Worm (Caenorhabditis elegans) whole organism, L1 larva: Measurements from ENCODE around the gene C07G1.6.

Source experiments
- C04F5.9 ChIP-seq: sonication (generic microtip); optimal IDR thresholded peaks from 2 replicates; lab custom pipeline; 2016; ENCODE audit warnings: missing genetic modification characterization, missing compliant biosample characterization
- C16A3.4 ChIP-seq: fragments of 150-350 bp; optimal IDR thresholded peaks from 2 replicates; lab custom pipeline; 2014; ENCODE audit warnings: missing biosample characterization, missing genetic modification characterization
- Y116A8C.19 ChIP-seq: sonication (generic microtip); optimal IDR thresholded peaks from 2 replicates; lab custom pipeline; 2016; ENCODE audit warnings: missing compliant biosample characterization, missing genetic modification characterization, borderline replicate concordance
- blmp-1 ChIP-seq: fragments of 150-350 bp; optimal IDR thresholded peaks from 2 replicates; lab custom pipeline; 2014; ENCODE audit warnings: missing biosample characterization, missing genetic modification characterization
- ceh-8 ChIP-seq: fragments of 200-800 bp; sonication (Bioruptor generic); optimal IDR thresholded peaks from 2 replicates; lab custom pipeline; 2018; ENCODE audit warnings: mild to moderate bottlenecking, missing genetic modification characterization, moderate library complexity, missing compliant biosample characterization
- ces-1 ChIP-seq: fragments of 150-350 bp; optimal IDR thresholded peaks from 2 replicates; lab custom pipeline; 2014; ENCODE audit warnings: missing biosample characterization, missing genetic modification reagents, missing genetic modification characterization
- efl-1 ChIP-seq, 4 experiments: fragments of 150-350 bp; optimal IDR thresholded peaks in 3 of 4; peaks in 1 of 4; 1 replicate in 1 of 4; 2 replicates in 3 of 4; lab custom pipeline; 2014; ENCODE audit warnings: missing biosample characterization in 2 of 4, missing genetic modification characterization in 2 of 4, missing genetic modification reagents in 2 of 4
- elt-2 ChIP-seq: sonication (generic microtip); optimal IDR thresholded peaks from 2 replicates; lab custom pipeline; 2016; ENCODE audit warnings: missing genetic modification characterization, mild to moderate bottlenecking, inconsistent platforms, missing compliant biosample characterization, missing genetic modification reagents
- fkh-4 ChIP-seq: sonication (generic microtip); optimal IDR thresholded peaks from 2 replicates; lab custom pipeline; 2016; ENCODE audit warnings: missing compliant biosample characterization, missing genetic modification characterization, borderline replicate concordance
- fkh-8 ChIP-seq: sonication (generic microtip); optimal IDR thresholded peaks from 2 replicates; lab custom pipeline; 2016; ENCODE audit warnings: mild to moderate bottlenecking, missing genetic modification characterization, missing compliant biosample characterization
- hlh-17 ChIP-seq: fragments of 200-800 bp; sonication (Bioruptor generic); optimal IDR thresholded peaks from 2 replicates; lab custom pipeline; 2018; ENCODE audit warnings: missing genetic modification characterization, mild to moderate bottlenecking, missing compliant biosample characterization, moderate library complexity, borderline replicate concordance
- hpl-2 ChIP-seq: fragments of 150-350 bp; optimal IDR thresholded peaks from 2 replicates; lab custom pipeline; 2014; ENCODE audit warnings: missing biosample characterization, missing genetic modification reagents, missing genetic modification characterization
- irx-1 ChIP-seq: sonication (generic microtip); optimal IDR thresholded peaks from 2 replicates; lab custom pipeline; 2016; ENCODE audit warnings: missing genetic modification characterization, missing compliant biosample characterization
- lin-15B ChIP-seq: fragments of 150-350 bp; sonication (generic microtip); optimal IDR thresholded peaks from 3 replicates; lab custom pipeline; 2014; ENCODE audit warnings: missing biosample characterization, missing genetic modification characterization
- lir-3 ChIP-seq: sonication (generic microtip); optimal IDR thresholded peaks from 2 replicates; lab custom pipeline; 2016; ENCODE audit warnings: mild to moderate bottlenecking, missing genetic modification characterization, moderate library complexity, missing compliant biosample characterization; ENCODE audit not compliant: poor library complexity
- lsy-2 ChIP-seq, 2 experiments: fragments of 150-350 bp; optimal IDR thresholded peaks; 2 replicates each; lab custom pipeline; 2014; ENCODE audit warnings: missing biosample characterization in 2 of 2, missing genetic modification characterization in 2 of 2
- mdl-1 ChIP-seq, 2 experiments: fragments of 150-350 bp; optimal IDR thresholded peaks; 2 replicates each; lab custom pipeline; 2014 to 2017; ENCODE audit warnings: missing biosample characterization in 2 of 2, missing genetic modification characterization in 2 of 2, inconsistent platforms in 1 of 2
- nhr-20 ChIP-seq: sonication (generic microtip); optimal IDR thresholded peaks from 2 replicates; lab custom pipeline; 2016; ENCODE audit warnings: mild to moderate bottlenecking, missing genetic modification characterization, missing compliant biosample characterization
- nhr-237 ChIP-seq: fragments of 150-350 bp; optimal IDR thresholded peaks from 2 replicates; lab custom pipeline; 2014; ENCODE audit warnings: missing biosample characterization, missing genetic modification characterization
- nhr-47 ChIP-seq: sonication (generic microtip); optimal IDR thresholded peaks from 2 replicates; lab custom pipeline; 2016; ENCODE audit warnings: mild to moderate bottlenecking, missing genetic modification characterization, moderate library complexity, missing compliant biosample characterization
- nhr-71 ChIP-seq: sonication (generic microtip); optimal IDR thresholded peaks from 2 replicates; lab custom pipeline; 2016; ENCODE audit warnings: mild to moderate bottlenecking, missing genetic modification characterization, moderate library complexity, missing compliant biosample characterization
- nhr-77 ChIP-seq: fragments of 150-350 bp; optimal IDR thresholded peaks from 2 replicates; lab custom pipeline; 2014; ENCODE audit warnings: missing biosample characterization, missing genetic modification characterization
- nhr-90 ChIP-seq: sonication (generic microtip); optimal IDR thresholded peaks from 2 replicates; lab custom pipeline; 2016; ENCODE audit warnings: mild to moderate bottlenecking, missing genetic modification characterization, missing compliant biosample characterization; ENCODE audit not compliant: poor library complexity
- pag-3 ChIP-seq: sonication (generic microtip); optimal IDR thresholded peaks from 2 replicates; lab custom pipeline; 2017; ENCODE audit warnings: missing genetic modification characterization, mild to moderate bottlenecking, missing compliant biosample characterization, antibody characterized with exemption, borderline replicate concordance; ENCODE audit not compliant: insufficient read depth
- skn-1 ChIP-seq: fragments of 150-350 bp; optimal IDR thresholded peaks from 2 replicates; lab custom pipeline; 2014; ENCODE audit warnings: missing biosample characterization, missing genetic modification characterization
- snpc-4 ChIP-seq: fragments of 150-350 bp; optimal IDR thresholded peaks from 2 replicates; lab custom pipeline; 2014; ENCODE audit warnings: missing biosample characterization, missing genetic modification characterization
- sox-4 ChIP-seq: sonication (generic microtip); optimal IDR thresholded peaks from 2 replicates; lab custom pipeline; 2016; ENCODE audit warnings: missing genetic modification characterization, missing compliant biosample characterization
- sptf-1 ChIP-seq: fragments of 150-350 bp; optimal IDR thresholded peaks from 2 replicates; lab custom pipeline; 2014; ENCODE audit warnings: missing biosample characterization, missing genetic modification characterization
- sup-37 ChIP-seq: fragments of 200-800 bp; sonication (Bioruptor generic); optimal IDR thresholded peaks from 2 replicates; lab custom pipeline; 2018; ENCODE audit warnings: mild to moderate bottlenecking, missing genetic modification characterization, missing compliant biosample characterization
- tbx-2 ChIP-seq: sonication (generic microtip); optimal IDR thresholded peaks from 2 replicates; lab custom pipeline; 2016; ENCODE audit warnings: missing genetic modification characterization, missing compliant biosample characterization
- unc-130 ChIP-seq: fragments of 150-350 bp; optimal IDR thresholded peaks from 2 replicates; lab custom pipeline; 2017; ENCODE audit warnings: missing biosample characterization, missing genetic modification characterization, inconsistent platforms
- unc-30 ChIP-seq: sonication (generic microtip); optimal IDR thresholded peaks from 2 replicates; lab custom pipeline; 2017; ENCODE audit warnings: missing biosample characterization, missing genetic modification characterization
- unc-62 ChIP-seq: fragments of 150-350 bp; optimal IDR thresholded peaks from 2 replicates; lab custom pipeline; 2014; ENCODE audit warnings: missing biosample characterization, missing genetic modification reagents, missing genetic modification characterization
- unc-86 ChIP-seq: sonication (generic microtip); optimal IDR thresholded peaks from 2 replicates; lab custom pipeline; 2016; ENCODE audit warnings: missing genetic modification characterization, missing compliant biosample characterization
- unc-98 ChIP-seq: fragments of 200-800 bp; sonication (Bioruptor generic); IDR thresholded peaks from 2 replicates; pipeline ENCODE4 v1.3.6; 2022; ENCODE audit warnings: missing genetic modification characterization, missing compliant biosample characterization
- xbp-1 ChIP-seq: sonication (generic microtip); optimal IDR thresholded peaks from 2 replicates; lab custom pipeline; 2016; ENCODE audit warnings: missing genetic modification characterization, missing compliant biosample characterization
- zag-1 ChIP-seq: fragments of 150-350 bp; optimal IDR thresholded peaks from 2 replicates; lab custom pipeline; 2014; ENCODE audit warnings: missing biosample characterization, missing genetic modification characterization
- ztf-4 ChIP-seq: fragments of 150-350 bp; optimal IDR thresholded peaks from 2 replicates; lab custom pipeline; 2014; ENCODE audit warnings: missing biosample characterization, missing genetic modification characterization

The C07G1.6 gene

DNA sequence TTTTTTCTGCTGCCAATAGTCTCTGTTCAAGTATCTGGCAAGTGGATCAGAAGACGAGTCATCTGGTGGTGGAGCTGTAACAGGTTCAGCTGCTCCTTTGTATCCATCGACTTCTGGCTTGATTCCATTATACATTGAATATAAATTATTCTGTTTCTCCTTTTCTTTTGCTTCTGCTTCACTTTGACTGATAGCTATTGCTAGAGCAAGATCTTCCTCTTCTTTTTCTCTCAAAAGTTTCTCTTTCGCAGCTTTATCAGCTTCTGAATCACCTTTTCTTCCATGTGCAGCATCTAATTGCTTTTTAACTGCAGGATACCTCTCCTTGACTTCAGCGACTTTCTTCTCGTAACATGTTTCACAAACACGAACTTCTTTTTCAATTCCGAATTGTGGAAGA lies 6.6 kb downstream of the C07G1.6 start:
- TF ChIP-seq efl-1 (optimal IDR thresholded peaks at IDR 0.05; lab: Kevin White, UChicago) (no peak), efl-1 (GFP tag; optimal IDR thresholded peaks at IDR 0.05 in 1 of 2; lab: Kevin White, UChicago) (peak in 1 of 2 experiments; percentile 43), fkh-4 (tag; lab: Kevin White, UChicago) (no peak)

DNA sequence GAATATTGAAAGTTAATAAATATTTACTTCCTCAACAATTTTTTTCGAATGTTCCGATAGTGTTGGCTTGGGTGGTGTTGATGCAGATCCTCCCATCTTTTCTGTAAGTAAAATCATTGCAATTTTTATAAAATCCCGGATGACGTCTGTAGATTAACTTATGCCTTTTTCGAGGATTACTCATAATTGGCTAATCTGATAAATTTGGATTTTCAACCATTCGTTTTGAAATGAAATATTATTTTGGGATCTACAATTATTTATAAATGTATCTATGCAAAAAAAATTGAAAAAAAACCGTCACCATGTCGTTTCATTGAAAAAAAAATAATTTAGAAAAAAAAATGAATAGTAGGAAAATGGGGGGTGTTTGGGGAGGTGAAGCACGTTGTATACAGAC lies 9.1 kb downstream of the C07G1.6 start, which contains the start of gene glrx-22:
TSS of gene glrx-22 (minus strand) at position 101 of the 400 bp plus-strand sequence.
- no peak for TF ChIP-seq ceh-8 (GFP tag; lab: Kevin White, UChicago)
- no peak for TF ChIP-seq ztf-4 (tag; lab: Kevin White, UChicago)
- no peak for TF ChIP-seq C04F5.9 (tag; lab: Kevin White, UChicago)
- no peak for TF ChIP-seq unc-130 (tag; lab: Kevin White, UChicago)
- TF ChIP-seq skn-1 (tag; lab: Kevin White, UChicago), result no peak
- no peak for TF ChIP-seq nhr-90
- no peak for TF ChIP-seq nhr-71
- TF ChIP-seq blmp-1, result no peak
- TF ChIP-seq nhr-47 (tag; lab: Kevin White, UChicago), result no peak

DNA sequence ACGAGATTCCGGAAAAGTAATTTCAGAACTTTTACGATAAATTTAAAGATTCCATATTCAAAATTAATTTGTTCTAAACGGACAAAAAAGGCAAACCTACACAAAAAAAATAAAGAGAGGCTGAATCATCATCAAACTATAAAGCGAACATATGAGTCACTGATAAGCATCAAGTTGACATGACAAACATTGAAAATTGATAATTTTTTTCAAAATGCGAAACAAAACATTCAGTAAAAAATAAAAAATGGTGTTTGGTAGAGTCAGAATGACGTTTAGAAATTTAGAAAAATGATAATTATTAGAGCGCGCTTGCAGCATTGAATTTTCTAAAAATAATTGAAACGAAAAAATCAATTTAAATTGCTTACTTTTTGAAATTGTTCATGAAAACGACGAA lies 10.4 kb downstream of the C07G1.6 start:
- TF ChIP-seq xbp-1 (tag; lab: Kevin White, UChicago), result no peak
- no peak for TF ChIP-seq mdl-1 (tag; optimal IDR thresholded peaks at IDR 0.05; lab: Kevin White, UChicago)
- TF ChIP-seq unc-98, result no peak

DNA sequence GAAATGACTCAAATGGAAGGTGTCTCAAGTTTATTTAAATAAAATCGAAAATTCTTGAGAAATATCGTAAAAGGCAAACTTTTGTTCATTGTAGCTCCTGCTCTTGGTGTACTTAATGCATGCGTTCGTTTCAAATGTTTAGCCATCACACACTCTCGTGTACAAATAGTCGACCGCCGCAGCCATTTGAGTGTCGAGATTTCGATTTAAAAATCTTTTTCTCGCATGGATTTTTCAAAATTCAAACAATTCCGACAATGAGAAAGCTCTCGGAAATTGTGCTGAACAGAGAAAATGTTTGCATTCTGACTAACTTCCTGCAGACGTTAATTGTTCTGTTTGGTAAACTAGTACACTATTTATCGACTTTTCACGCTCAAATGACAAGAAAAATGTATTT lies 10.9 kb downstream of the C07G1.6 start:
- no peak for TF ChIP-seq sptf-1
- TF ChIP-seq ces-1, result no peak
- TF ChIP-seq nhr-237, result no peak
- no peak for TF ChIP-seq hlh-17 (GFP tag; lab: Kevin White, UChicago)
- TF ChIP-seq C16A3.4, result no peak
- TF ChIP-seq, all 84 proteins: peak for 0

DNA sequence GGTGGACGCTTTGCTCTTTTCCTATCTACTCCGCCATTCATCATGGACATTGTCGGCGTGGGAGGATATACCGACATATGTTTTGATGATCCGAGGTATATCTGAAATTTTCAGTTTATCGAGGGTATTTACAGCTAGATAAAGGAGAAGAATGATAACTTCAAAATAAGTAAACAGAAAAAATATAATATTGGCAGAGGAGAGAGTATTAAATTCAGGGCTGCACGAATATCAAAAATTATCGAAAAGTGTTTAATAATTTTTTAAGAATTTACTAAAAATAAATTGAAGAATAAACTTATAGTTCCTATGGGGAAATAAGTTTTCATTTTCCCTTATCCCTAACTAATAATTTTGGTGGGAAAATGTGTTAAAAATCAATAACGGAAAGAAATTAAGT lies 11.3 kb downstream of the C07G1.6 start, which contains the start of gene wsp-1:
TSS of gene wsp-1 (minus strand) at position 101 of the 400 bp plus-strand sequence.
- TF ChIP-seq nhr-90, result no peak
- no peak for TF ChIP-seq sup-37 (GFP tag; lab: Kevin White, UChicago)
- no peak for TF ChIP-seq sox-4 (tag; lab: Kevin White, UChicago)
- TF ChIP-seq lsy-2 (tag; optimal IDR thresholded peaks at IDR 0.05; lab: Kevin White, UChicago), result no peak
- no peak for TF ChIP-seq lin-15B (tag; lab: Kevin White, UChicago)
- TF ChIP-seq fkh-4 (tag; lab: Kevin White, UChicago), result no peak
- no peak for TF ChIP-seq zag-1 (tag; lab: Kevin White, UChicago)
- TF ChIP-seq hpl-2, result no peak
- TF ChIP-seq lir-3 (tag; lab: Kevin White, UChicago), result no peak
- no peak for TF ChIP-seq unc-62
- TF ChIP-seq nhr-77 (tag; lab: Kevin White, UChicago), result no peak
- TF ChIP-seq pag-3 (tag; lab: Kevin White, UChicago), result no peak

DNA sequence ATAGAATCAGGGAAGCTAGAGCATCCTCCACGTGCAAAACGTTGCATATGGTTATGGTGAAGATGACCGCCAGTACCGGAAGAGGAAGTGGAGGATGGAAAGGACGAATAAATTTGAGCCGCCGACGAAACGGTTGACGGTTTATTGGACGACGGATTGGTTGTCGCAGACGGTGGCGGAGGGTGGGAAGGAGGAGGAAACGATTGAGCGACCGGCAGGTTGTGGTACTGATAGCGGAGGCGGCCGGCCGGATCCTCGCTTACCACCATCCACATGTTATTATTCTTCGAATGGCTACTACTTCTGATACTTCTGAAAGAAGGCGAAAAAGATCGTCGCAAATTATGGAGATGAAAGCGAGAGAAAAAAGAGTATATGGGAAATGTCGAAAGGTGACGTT lies 17.3 kb downstream of the C07G1.6 start:
- TF ChIP-seq fkh-8 (tag; lab: Kevin White, UChicago) (no peak), unc-30 (tag; lab: Kevin White, UChicago) (no peak), unc-86 (tag; lab: Kevin White, UChicago) (no peak), C16A3.4 (no peak), elt-2 (no peak), nhr-20 (no peak), lin-15B (tag; lab: Kevin White, UChicago) (no peak), irx-1 (tag; lab: Kevin White, UChicago) (no peak), hpl-2 (no peak), nhr-90 (no peak), snpc-4 (tag; lab: Kevin White, UChicago) (no peak), tbx-2 (tag; lab: Kevin White, UChicago) (no peak), Y116A8C.19 (tag; lab: Kevin White, UChicago) (no peak)
